Fruit fly (Drosophila melanogaster) whole organism, prepupa: ENCODE results near the gene Catsup.
A peak's percentile ranks its signal among the peaks of the same experiment; 100 is the strongest.

Experiments used
- Blimp-1 ChIP-seq: fragments of 200-800 bp; sonication (Bioruptor generic); optimal IDR thresholded peaks from 3 replicates; lab custom pipeline; 2017; ENCODE audit warnings: missing biosample characterization, missing genetic modification characterization, mild to moderate bottlenecking, moderate library complexity, missing genetic modification reagents
- CG10631 ChIP-seq: fragments of 200-800 bp; sonication (Bioruptor generic); optimal IDR thresholded peaks from 2 replicates; lab custom pipeline; 2016; ENCODE audit warnings: missing biosample characterization, missing genetic modification characterization
- CG10669 ChIP-seq: fragments of 200-800 bp; sonication (Bioruptor generic); optimal IDR thresholded peaks from 3 replicates; lab custom pipeline; 2018; ENCODE audit warnings: missing biosample characterization, mild to moderate bottlenecking, missing genetic modification characterization, moderate library complexity
- CG11762 ChIP-seq: fragments of 200-800 bp; sonication (Bioruptor generic); optimal IDR thresholded peaks from 3 replicates; lab custom pipeline; 2016; ENCODE audit warnings: missing biosample characterization, missing genetic modification characterization; ENCODE audit not compliant: insufficient read depth
- CG11902 ChIP-seq: fragments of 200-800 bp; sonication (Bioruptor generic); optimal IDR thresholded peaks from 3 replicates; lab custom pipeline; 2016; ENCODE audit warnings: missing biosample characterization, missing genetic modification characterization
- CG15336 ChIP-seq: fragments of 200-800 bp; sonication (Bioruptor generic); IDR thresholded peaks from 2 replicates; pipeline ENCODE4 v1.3.6; 2022; ENCODE audit warnings: missing biosample characterization, missing genetic modification characterization
- CG1621 ChIP-seq: fragments of 200-800 bp; sonication (Bioruptor generic); optimal IDR thresholded peaks from 3 replicates; lab custom pipeline; 2018; ENCODE audit warnings: missing biosample characterization, mild to moderate bottlenecking, missing genetic modification characterization
- CG16779 ChIP-seq: fragments of 200-800 bp; sonication (Bioruptor generic); optimal IDR thresholded peaks from 3 replicates; lab custom pipeline; 2017; ENCODE audit warnings: missing biosample characterization, mild to moderate bottlenecking, missing genetic modification characterization
- CG3032 ChIP-seq: fragments of 200-800 bp; optimal IDR thresholded peaks from 2 replicates; lab custom pipeline; 2019; ENCODE audit warnings: missing biosample characterization, mild to moderate bottlenecking, missing genetic modification characterization, moderate library complexity
- CG31627 ChIP-seq: fragments of 200-800 bp; sonication (Bioruptor generic); optimal IDR thresholded peaks from 3 replicates; lab custom pipeline; 2016; ENCODE audit warnings: missing biosample characterization, missing genetic modification characterization
- CG32006 ChIP-seq: fragments of 200-800 bp; sonication (Bioruptor generic); optimal IDR thresholded peaks from 3 replicates; lab custom pipeline; 2017; ENCODE audit warnings: missing biosample characterization, mild to moderate bottlenecking, missing genetic modification characterization
- CG34406 ChIP-seq: fragments of 200-800 bp; sonication (Bioruptor generic); optimal IDR thresholded peaks from 3 replicates; lab custom pipeline; 2016; ENCODE audit warnings: missing biosample characterization, missing genetic modification characterization
- CG3919 ChIP-seq: fragments of 200-800 bp; sonication (Bioruptor generic); optimal IDR thresholded peaks from 3 replicates; lab custom pipeline; 2016; ENCODE audit warnings: missing biosample characterization, missing genetic modification characterization
- CG6163 ChIP-seq: fragments of 200-800 bp; sonication (Bioruptor generic); IDR thresholded peaks from 3 replicates; pipeline ENCODE4 v1.3.6; 2022; ENCODE audit warnings: missing biosample characterization, missing genetic modification characterization
- CG6276 ChIP-seq: fragments of 200-800 bp; sonication (Bioruptor generic); optimal IDR thresholded peaks from 2 replicates; lab custom pipeline; 2017; ENCODE audit warnings: missing biosample characterization, mild to moderate bottlenecking, missing genetic modification characterization
- CG6792 ChIP-seq: fragments of 200-800 bp; sonication (Bioruptor generic); optimal IDR thresholded peaks from 3 replicates; lab custom pipeline; 2016; ENCODE audit warnings: missing biosample characterization, missing genetic modification characterization
- CG6808 ChIP-seq: fragments of 200-800 bp; sonication (Bioruptor generic); optimal IDR thresholded peaks from 3 replicates; lab custom pipeline; 2017; ENCODE audit warnings: missing biosample characterization, missing genetic modification characterization, mild to moderate bottlenecking, moderate library complexity, missing genetic modification reagents
- CG6854 ChIP-seq: fragments of 200-800 bp; sonication (Bioruptor generic); optimal IDR thresholded peaks from 2 replicates; lab custom pipeline; 2017; ENCODE audit warnings: missing biosample characterization, mild to moderate bottlenecking, missing genetic modification characterization
- CG7368 ChIP-seq: fragments of 200-800 bp; sonication (Bioruptor generic); optimal IDR thresholded peaks from 3 replicates; lab custom pipeline; 2016; ENCODE audit warnings: missing biosample characterization, missing genetic modification characterization
- CG8119 ChIP-seq: fragments of 200-800 bp; sonication (Bioruptor generic); IDR thresholded peaks from 3 replicates; pipeline ENCODE4 v1.3.6; 2022; ENCODE audit warnings: missing biosample characterization, missing genetic modification characterization
- CG8319 ChIP-seq: fragments of 200-800 bp; sonication (Bioruptor generic); optimal IDR thresholded peaks from 3 replicates; lab custom pipeline; 2016; ENCODE audit warnings: missing biosample characterization, missing genetic modification characterization
- CG8632 ChIP-seq: fragments of 200-800 bp; sonication (Bioruptor generic); optimal IDR thresholded peaks from 3 replicates; lab custom pipeline; 2016; ENCODE audit warnings: missing biosample characterization, missing genetic modification characterization
- CG9139 ChIP-seq: fragments of 200-800 bp; sonication (Bioruptor generic); optimal IDR thresholded peaks from 3 replicates; lab custom pipeline; 2017; ENCODE audit warnings: missing biosample characterization, mild to moderate bottlenecking, missing genetic modification characterization
- Eip78C ChIP-seq: fragments of 200-800 bp; sonication (Bioruptor generic); peaks from one replicate; lab custom pipeline; 2016; ENCODE audit warnings: missing biosample characterization, missing genetic modification characterization
- Eip93F ChIP-seq: fragments of 200-800 bp; sonication (Bioruptor generic); optimal IDR thresholded peaks from 2 replicates; lab custom pipeline; 2016; ENCODE audit warnings: missing biosample characterization, mild to moderate bottlenecking, missing genetic modification characterization
- Ets21C ChIP-seq: fragments of 200-800 bp; sonication (Bioruptor generic); optimal IDR thresholded peaks from 3 replicates; lab custom pipeline; 2016; ENCODE audit warnings: missing biosample characterization, missing genetic modification characterization
- Ets96B ChIP-seq: fragments of 200-800 bp; optimal IDR thresholded peaks from 2 replicates; lab custom pipeline; 2019; ENCODE audit warnings: missing biosample characterization, mild to moderate bottlenecking, missing genetic modification characterization, moderate library complexity
- Gug ChIP-seq: fragments of 200-800 bp; sonication (Bioruptor generic); IDR thresholded peaks from 2 replicates; pipeline ENCODE4 v1.3.6; 2022; ENCODE audit warnings: missing biosample characterization, missing genetic modification characterization
- Hr38 ChIP-seq: sonication (Bioruptor generic); optimal IDR thresholded peaks from 2 replicates; lab custom pipeline; 2016; ENCODE audit warnings: missing biosample characterization, missing genetic modification characterization
- Hr39 ChIP-seq: fragments of 200-800 bp; sonication (Bioruptor generic); optimal IDR thresholded peaks from 2 replicates; lab custom pipeline; 2016; ENCODE audit warnings: missing biosample characterization, missing genetic modification characterization
- Hr4 ChIP-seq: fragments of 200-800 bp; sonication (Bioruptor generic); optimal IDR thresholded peaks from 3 replicates; lab custom pipeline; 2016; ENCODE audit warnings: missing biosample characterization, missing genetic modification characterization
- Lpt ChIP-seq: fragments of 200-800 bp; sonication (Bioruptor generic); optimal IDR thresholded peaks from 3 replicates; lab custom pipeline; 2016; ENCODE audit warnings: missing biosample characterization, missing genetic modification characterization
- Met ChIP-seq: fragments of 200-800 bp; sonication (Bioruptor generic); optimal IDR thresholded peaks from 3 replicates; lab custom pipeline; 2016; ENCODE audit warnings: missing biosample characterization, missing genetic modification characterization
- OdsH ChIP-seq: fragments of 200-800 bp; sonication (Bioruptor generic); optimal IDR thresholded peaks from 3 replicates; lab custom pipeline; 2016; ENCODE audit warnings: missing biosample characterization, missing genetic modification characterization
- Sox102F ChIP-seq: fragments of 200-800 bp; sonication (Bioruptor generic); optimal IDR thresholded peaks from 2 replicates; lab custom pipeline; 2016; ENCODE audit warnings: missing biosample characterization, mild to moderate bottlenecking, missing genetic modification characterization
- Sox14 ChIP-seq: fragments of 200-800 bp; sonication (Bioruptor generic); optimal IDR thresholded peaks from 3 replicates; lab custom pipeline; 2016; ENCODE audit warnings: missing biosample characterization, missing genetic modification characterization
- Sox15 ChIP-seq: fragments of 200-800 bp; sonication (Bioruptor generic); optimal IDR thresholded peaks from 3 replicates; lab custom pipeline; 2016; ENCODE audit warnings: missing biosample characterization, missing genetic modification characterization
- acj6 ChIP-seq: fragments of 200-800 bp; sonication (Bioruptor generic); optimal IDR thresholded peaks from 3 replicates; lab custom pipeline; 2016; ENCODE audit warnings: missing biosample characterization, missing genetic modification characterization
- cyc ChIP-seq: fragments of 200-800 bp; sonication (Bioruptor generic); optimal IDR thresholded peaks from 3 replicates; lab custom pipeline; 2016; ENCODE audit warnings: missing biosample characterization, missing genetic modification characterization
- dac ChIP-seq: fragments of 200-800 bp; sonication (Bioruptor generic); optimal IDR thresholded peaks from 2 replicates; lab custom pipeline; 2017; ENCODE audit warnings: missing biosample characterization, mild to moderate bottlenecking, missing genetic modification characterization
- dsx ChIP-seq: fragments of 200-800 bp; optimal IDR thresholded peaks from 3 replicates; lab custom pipeline; 2019; ENCODE audit warnings: missing biosample characterization, mild to moderate bottlenecking, missing genetic modification characterization, moderate library complexity; ENCODE audit not compliant: poor library complexity, severe bottlenecking
- eg ChIP-seq: fragments of 200-800 bp; sonication (Bioruptor generic); IDR thresholded peaks from 3 replicates; pipeline ENCODE4 v1.3.6; 2022; ENCODE audit warnings: missing biosample characterization, missing genetic modification characterization
- esn ChIP-seq: fragments of 200-800 bp; sonication (Bioruptor generic); optimal IDR thresholded peaks from 2 replicates; lab custom pipeline; 2016; ENCODE audit warnings: missing biosample characterization, mild to moderate bottlenecking, missing genetic modification characterization, moderate library complexity
- fd59A ChIP-seq: fragments of 200-800 bp; sonication (Bioruptor generic); optimal IDR thresholded peaks from 2 replicates; lab custom pipeline; 2017; ENCODE audit warnings: missing biosample characterization, mild to moderate bottlenecking, missing genetic modification characterization, missing genetic modification reagents
- fkh ChIP-seq: fragments of 200-800 bp; sonication (Bioruptor generic); optimal IDR thresholded peaks from 3 replicates; lab custom pipeline; 2017; ENCODE audit warnings: missing biosample characterization, mild to moderate bottlenecking, missing genetic modification characterization, moderate library complexity
- lz ChIP-seq: fragments of 200-800 bp; sonication (Bioruptor generic); optimal IDR thresholded peaks from 3 replicates; lab custom pipeline; 2016; ENCODE audit warnings: missing biosample characterization, missing genetic modification characterization
- pdm3 ChIP-seq: fragments of 200-800 bp; sonication (Bioruptor generic); optimal IDR thresholded peaks from 3 replicates; lab custom pipeline; 2016; ENCODE audit warnings: missing biosample characterization, missing genetic modification characterization
- salr ChIP-seq, 2 experiments: fragments of 200-800 bp; sonication (Bioruptor generic); optimal IDR thresholded peaks; 3 replicates each; lab custom pipeline; 2016 to 2018; ENCODE audit warnings: missing biosample characterization in 2 of 2, missing genetic modification characterization in 2 of 2, mild to moderate bottlenecking in 1 of 2
- spab ChIP-seq: fragments of 200-800 bp; sonication (Bioruptor generic); optimal IDR thresholded peaks from 2 replicates; lab custom pipeline; 2017; ENCODE audit warnings: missing biosample characterization, mild to moderate bottlenecking, missing genetic modification characterization, missing genetic modification reagents
- svp ChIP-seq: fragments of 200-800 bp; sonication (Bioruptor generic); peaks from one replicate; lab custom pipeline; 2016; ENCODE audit warnings: missing biosample characterization, missing genetic modification characterization
- topi ChIP-seq: fragments of 200-800 bp; sonication (Bioruptor generic); optimal IDR thresholded peaks from 3 replicates; lab custom pipeline; 2016; ENCODE audit warnings: missing biosample characterization, missing genetic modification characterization
- vri ChIP-seq: fragments of 200-800 bp; sonication (Bioruptor generic); optimal IDR thresholded peaks from 3 replicates; lab custom pipeline; 2016; ENCODE audit warnings: missing biosample characterization, mild to moderate bottlenecking, missing genetic modification characterization

Gene Catsup

DNA sequence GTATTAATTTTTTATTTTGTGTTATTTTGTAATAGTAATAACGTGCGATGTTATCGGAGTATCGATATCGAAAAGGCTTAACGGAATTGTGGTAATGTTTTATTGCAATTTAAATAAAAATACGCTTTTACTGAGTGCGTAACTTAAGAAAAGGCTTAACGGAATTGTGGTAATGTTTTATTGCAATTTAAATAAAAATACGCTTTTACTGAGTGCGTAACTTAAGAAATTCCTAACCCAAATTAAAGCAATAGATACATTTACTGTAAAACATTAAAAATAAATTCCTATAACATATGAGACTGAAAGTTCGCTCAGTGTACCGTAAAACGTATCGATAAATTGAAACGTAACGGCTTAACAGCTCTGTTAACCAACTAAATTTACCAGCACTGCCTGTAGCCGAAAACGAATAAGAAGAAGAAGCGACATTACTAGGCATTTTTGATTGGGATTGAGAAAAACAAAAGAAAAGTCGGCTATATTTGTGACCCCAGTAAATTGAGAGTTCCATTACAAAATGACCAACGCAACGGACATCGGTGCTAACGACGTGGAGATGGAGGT is 10.0 kb downstream of the Catsup start, which contains the start of gene Rpn3:
TSS of gene Rpn3 (plus strand) at position 257 of the 567 bp plus-strand sequence.
- TF ChIP-seq Eip78C: peak; percentile 90
- TF ChIP-seq Ets21C (GFP tag; lab: Kevin White, UChicago): peak; percentile 77
- no peak for TF ChIP-seq Sox102F (GFP tag; lab: Kevin White, UChicago)
- TF ChIP-seq CG10669: peak; percentile 75
- peak; percentile 62 for TF ChIP-seq CG8319 (GFP tag; lab: Kevin White, UChicago)
- TF ChIP-seq vri: no peak
- TF ChIP-seq OdsH (GFP tag; lab: Kevin White, UChicago): no peak
- TF ChIP-seq CG9139 (GFP tag; lab: Kevin White, UChicago): no peak
- no peak for TF ChIP-seq CG16779 (tag; lab: Kevin White, UChicago)
- TF ChIP-seq CG8119 (GFP tag; lab: Robert Waterston, UW): peak; percentile 86
- peak; percentile 71 for TF ChIP-seq Lpt
- TF ChIP-seq salr (GFP tag; optimal IDR thresholded peaks at IDR 0.05; lab: Kevin White, UChicago): peak in 1 of 2 experiments; percentile 1
- no peak for TF ChIP-seq Eip93F (GFP tag; lab: Kevin White, UChicago)
- TF ChIP-seq CG8632 (GFP tag; lab: Kevin White, UChicago): peak; percentile 80
- TF ChIP-seq CG6276 (GFP tag; lab: Kevin White, UChicago): no peak
- TF ChIP-seq acj6 (GFP tag; lab: Kevin White, UChicago): peak; percentile 88
- TF ChIP-seq CG11762 (GFP tag; lab: Kevin White, UChicago): peak; percentile 62
- TF ChIP-seq CG34406 (GFP tag; lab: Kevin White, UChicago): peak; percentile 84
- TF ChIP-seq Sox14 (GFP tag; lab: Kevin White, UChicago): peak; percentile 86
- peak; percentile 56 for TF ChIP-seq CG11902
- peak; percentile 82 for TF ChIP-seq CG3919 (GFP tag; lab: Kevin White, UChicago)
- peak; percentile 86 for TF ChIP-seq CG15336 (GFP tag; lab: Robert Waterston, UW)
- TF ChIP-seq CG6854 (GFP tag; lab: Kevin White, UChicago): no peak
- peak; percentile 89 for TF ChIP-seq lz (GFP tag; lab: Kevin White, UChicago)
- TF ChIP-seq pdm3: peak; percentile 90
- peak; percentile 82 for TF ChIP-seq CG6792 (GFP tag; lab: Kevin White, UChicago)
- no peak for TF ChIP-seq CG6808 (GFP tag; lab: Kevin White, UChicago)
- TF ChIP-seq Sox15 (GFP tag; lab: Kevin White, UChicago): peak; percentile 65
- TF ChIP-seq spab: no peak
- TF ChIP-seq Blimp-1: no peak
- peak; percentile 74 for TF ChIP-seq CG3032 (tag; lab: Kevin White, UChicago)
- peak; percentile 77 for TF ChIP-seq CG7368 (GFP tag; lab: Kevin White, UChicago)
- no peak for TF ChIP-seq fkh (GFP tag; lab: Kevin White, UChicago)
- TF ChIP-seq dac (GFP tag; lab: Kevin White, UChicago): peak; percentile 56
- TF ChIP-seq Hr38 (GFP tag; lab: Kevin White, UChicago): peak; percentile 26
- TF ChIP-seq svp: no peak
- TF ChIP-seq fd59A: peak; percentile 56
- peak; percentile 77 for TF ChIP-seq Gug (GFP tag; lab: Robert Waterston, UW)
- no peak for TF ChIP-seq CG10631 (GFP tag; lab: Kevin White, UChicago)
- peak; percentile 92 for TF ChIP-seq CG6163 (GFP tag; lab: Robert Waterston, UW)
- peak; percentile 91 for TF ChIP-seq eg (GFP tag; lab: Robert Waterston, UW)
- peak; percentile 82 for TF ChIP-seq cyc (GFP tag; lab: Kevin White, UChicago)
- TF ChIP-seq Met: peak; percentile 88
- TF ChIP-seq esn (GFP tag; lab: Kevin White, UChicago): peak; percentile 91
- peak; percentile 82 for TF ChIP-seq topi
- TF ChIP-seq CG31627 (GFP tag; lab: Kevin White, UChicago): peak; percentile 86
- TF ChIP-seq CG32006 (GFP tag; lab: Kevin White, UChicago): peak; percentile 80
- peak; percentile 71 for TF ChIP-seq CG1621 (tag; lab: Kevin White, UChicago)
- peak; percentile 83 for TF ChIP-seq Ets96B (tag; lab: Kevin White, UChicago)
- no peak for TF ChIP-seq Hr4 (GFP tag; lab: Kevin White, UChicago)
- TF ChIP-seq Hr39 (GFP tag; lab: Kevin White, UChicago): peak; percentile 86
- peak; percentile 85 for TF ChIP-seq dsx (GFP tag; lab: Kevin White, UChicago)
